Fruit fly (Drosophila melanogaster): ENCODE data around the gene kto.

The kto gene

dm6 chr3L:19845907-19846301, 9.5 kb downstream of the kto start:
- no peak for TF ChIP-seq toe (GFP tag; optimal IDR thresholded peaks at IDR 0.05)
- TF ChIP-seq tj (GFP tag; optimal IDR thresholded peaks at IDR 0.05): peak; percentile 94

dm6 chr3L:19846960-19847359, 10.5 kb downstream of the kto start:
- TF ChIP-seq Crg-1 (GFP tag; optimal IDR thresholded peaks at IDR 0.05) (no peak), ovo (GFP tag; optimal IDR thresholded peaks at IDR 0.05) (no peak), Mnt (GFP tag; optimal IDR thresholded peaks at IDR 0.05) (no peak), CG5204 (GFP tag; optimal IDR thresholded peaks at IDR 0.05) (no peak), CG33017 (tag; optimal IDR thresholded peaks at IDR 0.05) (no peak), CG1620 (GFP tag; optimal IDR thresholded peaks at IDR 0.05) (no peak), cnc (optimal IDR thresholded peaks at IDR 0.05) (no peak), CG7101 (tag; optimal IDR thresholded peaks at IDR 0.05) (no peak), Clk (GFP tag; optimal IDR thresholded peaks at IDR 0.05) (no peak), toe (GFP tag; optimal IDR thresholded peaks at IDR 0.05) (no peak), CG7045 (GFP tag; optimal IDR thresholded peaks at IDR 0.05) (no peak), CG12768 (GFP tag; optimal IDR thresholded peaks at IDR 0.05) (no peak), CG14711 (tag; optimal IDR thresholded peaks at IDR 0.05) (no peak), CG11617 (GFP tag; optimal IDR thresholded peaks at IDR 0.05) (no peak), cic (GFP tag; optimal IDR thresholded peaks at IDR 0.05) (no peak), bab1 (GFP tag; optimal IDR thresholded peaks at IDR 0.05) (no peak)

- TF ChIP-seq kay (GFP tag; ENCODE audit: borderline replicate concordance) (peak; percentile 76), CG12768 (GFP tag; optimal IDR thresholded peaks at IDR 0.05) (no peak), Mnt (GFP tag; optimal IDR thresholded peaks at IDR 0.05) (no peak), bab1 (GFP tag; optimal IDR thresholded peaks at IDR 0.05) (no peak), CG11617 (GFP tag; optimal IDR thresholded peaks at IDR 0.05) (no peak), CG7101 (tag; optimal IDR thresholded peaks at IDR 0.05) (no peak), ovo (GFP tag; optimal IDR thresholded peaks at IDR 0.05) (no peak)
Observed at dm6 chr3L:19848080-19848479, 11.7 kb downstream of the kto start.

dm6 chr3L:19857923-19858490, 21.6 kb downstream of the kto start:
- TF ChIP-seq Clk (GFP tag; optimal IDR thresholded peaks at IDR 0.05) (no peak), Mnt (GFP tag; optimal IDR thresholded peaks at IDR 0.05) (no peak), pad (GFP tag; optimal IDR thresholded peaks at IDR 0.05) (no peak), cnc (optimal IDR thresholded peaks at IDR 0.05) (no peak), CG33017 (tag; optimal IDR thresholded peaks at IDR 0.05) (no peak), Crg-1 (GFP tag; optimal IDR thresholded peaks at IDR 0.05) (no peak), tj (GFP tag; optimal IDR thresholded peaks at IDR 0.05) (no peak)

- peak; percentile 4 for TF ChIP-seq CG1620 (GFP tag; optimal IDR thresholded peaks at IDR 0.05)
- TF ChIP-seq CG14711 (tag; optimal IDR thresholded peaks at IDR 0.05): no peak
- peak; percentile 65 for TF ChIP-seq ovo (GFP tag; optimal IDR thresholded peaks at IDR 0.05)
- peak; percentile 37 for TF ChIP-seq Crg-1 (GFP tag; optimal IDR thresholded peaks at IDR 0.05)
- TF ChIP-seq Clk (GFP tag; optimal IDR thresholded peaks at IDR 0.05): no peak
- TF ChIP-seq cic (GFP tag; optimal IDR thresholded peaks at IDR 0.05): peak; percentile 25
- no peak for TF ChIP-seq cnc (optimal IDR thresholded peaks at IDR 0.05)
- TF ChIP-seq Hr96 (GFP tag; optimal IDR thresholded peaks at IDR 0.05): peak; percentile 31
- peak; percentile 86 for TF ChIP-seq Mnt (GFP tag; optimal IDR thresholded peaks at IDR 0.05)
- no peak for TF ChIP-seq CG7045 (GFP tag; optimal IDR thresholded peaks at IDR 0.05)
- TF ChIP-seq CG33017 (tag; optimal IDR thresholded peaks at IDR 0.05): peak; percentile 16
- TF ChIP-seq toe (GFP tag; optimal IDR thresholded peaks at IDR 0.05): no peak
- TF ChIP-seq CG11617 (GFP tag; optimal IDR thresholded peaks at IDR 0.05): peak; percentile 58
- TF ChIP-seq CG12768 (GFP tag; optimal IDR thresholded peaks at IDR 0.05): peak; percentile 73
- TF ChIP-seq pad (GFP tag; optimal IDR thresholded peaks at IDR 0.05): peak; percentile 44
- peak; percentile 83 for TF ChIP-seq bab1 (GFP tag; optimal IDR thresholded peaks at IDR 0.05)
- TF ChIP-seq kay (GFP tag; ENCODE audit: borderline replicate concordance): no peak
- TF ChIP-seq CG5204 (GFP tag; optimal IDR thresholded peaks at IDR 0.05): no peak
- TF ChIP-seq tj (GFP tag; optimal IDR thresholded peaks at IDR 0.05): peak; percentile 73
- peak; percentile 40 for TF ChIP-seq CG7101 (tag; optimal IDR thresholded peaks at IDR 0.05)
Observed at dm6 chr3L:19861215-19861614, 24.8 kb downstream of the kto start.

- TF ChIP-seq cnc (optimal IDR thresholded peaks at IDR 0.05): no peak
- TF ChIP-seq tj (GFP tag; optimal IDR thresholded peaks at IDR 0.05): no peak
- peak; percentile 33 for TF ChIP-seq kay (GFP tag; ENCODE audit: borderline replicate concordance)
- no peak for TF ChIP-seq CG7045 (GFP tag; optimal IDR thresholded peaks at IDR 0.05)
Observed at dm6 chr3L:19867238-19867637, 30.8 kb downstream of the kto start.

dm6 chr3L:19869698-19870097, 33.3 kb downstream of the kto start:
- TF ChIP-seq CG7101 (tag; optimal IDR thresholded peaks at IDR 0.05) (peak; percentile 23), Hr96 (GFP tag; optimal IDR thresholded peaks at IDR 0.05) (no peak), tj (GFP tag; optimal IDR thresholded peaks at IDR 0.05) (no peak), Clk (GFP tag; optimal IDR thresholded peaks at IDR 0.05) (no peak), cnc (optimal IDR thresholded peaks at IDR 0.05) (no peak), kay (GFP tag; ENCODE audit: borderline replicate concordance) (peak; percentile 38), CG14711 (tag; optimal IDR thresholded peaks at IDR 0.05) (peak; percentile 15), CG11617 (GFP tag; optimal IDR thresholded peaks at IDR 0.05) (no peak), Crg-1 (GFP tag; optimal IDR thresholded peaks at IDR 0.05) (no peak), Mnt (GFP tag; optimal IDR thresholded peaks at IDR 0.05) (peak; percentile 16), CG12768 (GFP tag; optimal IDR thresholded peaks at IDR 0.05) (no peak), bab1 (GFP tag; optimal IDR thresholded peaks at IDR 0.05) (peak; percentile 60)
